Worm (Caenorhabditis elegans) whole organism, L1 larva: ENCODE results near the gene T27D12.6.

Experiments
- dsc-1 ChIP-seq: sonication (generic microtip); optimal IDR thresholded peaks from 2 replicates; lab custom pipeline; 2016; ENCODE audit warnings: mild to moderate bottlenecking, missing genetic modification characterization, missing compliant biosample characterization
- tbx-2 ChIP-seq: sonication (generic microtip); optimal IDR thresholded peaks from 2 replicates; lab custom pipeline; 2016; ENCODE audit warnings: missing genetic modification characterization, missing compliant biosample characterization

DNA sequence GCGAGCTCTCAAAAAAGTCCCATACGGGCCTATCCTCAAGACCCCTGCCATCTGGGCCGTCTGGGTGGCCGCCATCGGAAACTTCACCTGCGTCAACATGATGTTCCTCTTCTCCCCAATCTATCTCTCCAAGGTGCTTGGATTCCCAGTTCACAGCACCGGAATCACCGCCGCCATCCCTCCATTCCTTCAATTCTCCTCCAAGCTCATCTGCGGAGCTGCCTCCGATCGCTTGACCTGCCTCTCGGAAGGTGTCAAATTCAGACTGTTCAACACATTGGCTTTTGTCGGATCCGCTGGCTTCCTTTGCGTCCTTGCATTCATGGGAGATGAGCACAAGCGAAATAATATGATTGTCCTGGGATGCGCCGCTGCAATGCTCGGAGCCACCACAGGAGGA is 9.7 kb downstream of the T27D12.6 start:
- TF ChIP-seq dsc-1 (tag; lab: Kevin White, UChicago) (no peak), tbx-2 (tag; lab: Kevin White, UChicago) (no peak)
